Fruit fly (Drosophila melanogaster) whole organism, embryonic: ENCODE measurements around the gene euc.

Experiments
- CG10462 ChIP-seq: fragments of 200-800 bp; sonication (Bioruptor generic); optimal IDR thresholded peaks from 2 replicates; lab custom pipeline; 2016; ENCODE audit warnings: missing biosample characterization, missing genetic modification characterization
- CG11085 ChIP-seq: fragments of 200-800 bp; sonication (Bioruptor generic); IDR thresholded peaks from 2 replicates; pipeline ENCODE4 v1.3.6; 2022; ENCODE audit warnings: missing biosample characterization, missing genetic modification characterization
- CG11247 ChIP-seq: fragments of 200-800 bp; sonication (Bioruptor generic); IDR thresholded peaks from 2 replicates; pipeline ENCODE4 v1.3.6; 2022; ENCODE audit warnings: missing biosample characterization, missing genetic modification characterization
- CG13123 ChIP-seq: fragments of 200-800 bp; sonication (Bioruptor generic); optimal IDR thresholded peaks from 2 replicates; lab custom pipeline; 2016; ENCODE audit warnings: missing biosample characterization, missing genetic modification characterization
- CG1529 ChIP-seq: fragments of 200-800 bp; sonication (Bioruptor generic); optimal IDR thresholded peaks from 3 replicates; lab custom pipeline; 2018; ENCODE audit warnings: missing biosample characterization, missing genetic modification characterization
- CG17912 ChIP-seq: fragments of 200-800 bp; sonication (Bioruptor generic); optimal IDR thresholded peaks from 2 replicates; lab custom pipeline; 2018; ENCODE audit warnings: missing biosample characterization, mild to moderate bottlenecking, missing genetic modification characterization
- CG18599 ChIP-seq: fragments of 200-800 bp; sonication (Bioruptor generic); optimal IDR thresholded peaks from 3 replicates; lab custom pipeline; 2017; ENCODE audit warnings: missing biosample characterization, missing genetic modification characterization, mild to moderate bottlenecking, moderate library complexity, missing genetic modification reagents
- CG32532 ChIP-seq: fragments of 200-800 bp; sonication (Bioruptor generic); IDR thresholded peaks from 2 replicates; pipeline ENCODE4 v1.3.6; 2022; ENCODE audit warnings: missing biosample characterization, missing genetic modification characterization
- CG3726 ChIP-seq: fragments of 200-800 bp; sonication (Bioruptor generic); IDR thresholded peaks from 3 replicates; pipeline ENCODE4, ENCODE4 v1.3.6; 2022; ENCODE audit warnings: missing biosample characterization, missing genetic modification characterization
- CG4360 ChIP-seq: fragments of 200-800 bp; sonication (Bioruptor generic); IDR thresholded peaks from 2 replicates; pipeline ENCODE4 v1.3.6; 2022; ENCODE audit warnings: missing biosample characterization, missing genetic modification characterization
- CG6854 ChIP-seq: fragments of 200-800 bp; sonication (Bioruptor generic); optimal IDR thresholded peaks from 3 replicates; lab custom pipeline; 2017; ENCODE audit warnings: missing biosample characterization, mild to moderate bottlenecking, missing genetic modification characterization
- CG7963 ChIP-seq: fragments of 200-800 bp; sonication (Bioruptor generic); IDR thresholded peaks from 3 replicates; pipeline ENCODE4 v1.3.6; 2022; ENCODE audit warnings: missing biosample characterization, missing genetic modification characterization; ENCODE audit not compliant: partially characterized antibody
- CG8089 ChIP-seq: fragments of 200-800 bp; sonication (Bioruptor generic); optimal IDR thresholded peaks from 3 replicates; lab custom pipeline; 2016; ENCODE audit warnings: missing biosample characterization, missing genetic modification characterization
- CTCF ChIP-seq: fragments of 200-800 bp; sonication (Bioruptor generic); optimal IDR thresholded peaks from 2 replicates; lab custom pipeline; 2017; ENCODE audit warnings: missing biosample characterization, mild to moderate bottlenecking, missing genetic modification characterization, moderate library complexity
- Dek ChIP-seq: fragments of 200-800 bp; sonication (Bioruptor generic); optimal IDR thresholded peaks from 3 replicates; lab custom pipeline; 2019; ENCODE audit warnings: missing biosample characterization, mild to moderate bottlenecking, missing genetic modification characterization, moderate library complexity
- HHEX ChIP-seq: fragments of 200-800 bp; sonication (Bioruptor generic); optimal IDR thresholded peaks from 3 replicates; lab custom pipeline; 2017; ENCODE audit warnings: missing biosample characterization, mild to moderate bottlenecking, missing genetic modification characterization, missing genetic modification reagents
- Hmx ChIP-seq: fragments of 200-800 bp; sonication (Bioruptor generic); optimal IDR thresholded peaks from 2 replicates; lab custom pipeline; 2016; ENCODE audit warnings: missing biosample characterization, missing genetic modification characterization
- Hr51 ChIP-seq, 2 experiments: fragments of 200-800 bp; sonication (Bioruptor generic); optimal IDR thresholded peaks; 2 replicates in 1 of 2; 3 replicates in 1 of 2; lab custom pipeline; 2016 to 2018; ENCODE audit warnings: missing biosample characterization in 2 of 2, missing genetic modification characterization in 2 of 2, mild to moderate bottlenecking in 1 of 2, moderate library complexity in 1 of 2
- Hr78 ChIP-seq, 2 experiments: fragments of 200-800 bp in 1 of 2; fragments of >200 bp in 1 of 2; sonication (Bioruptor generic) in 1 of 2; optimal IDR thresholded peaks; 2 replicates each; lab custom pipeline; 2017 to 2019; ENCODE audit warnings: missing biosample characterization in 2 of 2, missing genetic modification characterization in 2 of 2, mild to moderate bottlenecking in 1 of 2, moderate library complexity in 1 of 2
- Jarid2 ChIP-seq: fragments of 200-800 bp; sonication (Bioruptor generic); optimal IDR thresholded peaks from 3 replicates; lab custom pipeline; 2017; ENCODE audit warnings: mild to moderate bottlenecking, missing biosample characterization, missing genetic modification reagents, missing genetic modification characterization
- MTF-1 ChIP-seq: fragments of 200-800 bp; sonication (Bioruptor generic); optimal IDR thresholded peaks from 2 replicates; lab custom pipeline; 2018; ENCODE audit warnings: missing biosample characterization, mild to moderate bottlenecking, missing genetic modification characterization, borderline replicate concordance
- Oaz ChIP-seq: fragments of 200-800 bp; sonication (Bioruptor generic); IDR thresholded peaks from 2 replicates; pipeline ENCODE4 v1.3.6; 2022; ENCODE audit warnings: missing biosample characterization, missing genetic modification characterization
- Oli ChIP-seq: fragments of 200-800 bp; sonication (Bioruptor generic); optimal IDR thresholded peaks from 2 replicates; lab custom pipeline; 2018; ENCODE audit warnings: missing biosample characterization, mild to moderate bottlenecking, missing genetic modification characterization, moderate library complexity
- Ravus ChIP-seq: fragments of 200-800 bp; sonication (Bioruptor generic); IDR thresholded peaks from 2 replicates; pipeline ENCODE4 v1.3.6; 2022; ENCODE audit warnings: missing biosample characterization, missing genetic modification characterization
- Rfx ChIP-seq: fragments of 200-800 bp; sonication (Bioruptor generic); IDR thresholded peaks from 2 replicates; pipeline ENCODE4 v1.3.6; 2022; ENCODE audit warnings: missing biosample characterization, missing genetic modification characterization
- Rx ChIP-seq: fragments of 200-800 bp; sonication (Bioruptor generic); IDR thresholded peaks from 2 replicates; pipeline ENCODE4 v1.3.6; 2022; ENCODE audit warnings: missing biosample characterization, missing genetic modification characterization
- Sry-β ChIP-seq: fragments of 200-800 bp; sonication (Bioruptor generic); optimal IDR thresholded peaks from 2 replicates; lab custom pipeline; 2018; ENCODE audit warnings: missing biosample characterization, mild to moderate bottlenecking, missing genetic modification characterization, moderate library complexity
- TFAM ChIP-seq: fragments of 200-800 bp; sonication (Bioruptor generic); optimal IDR thresholded peaks from 2 replicates; lab custom pipeline; 2017; ENCODE audit warnings: missing biosample characterization, missing genetic modification characterization, inconsistent platforms
- Vsx1 ChIP-seq: fragments of 200-800 bp; sonication (Bioruptor generic); optimal IDR thresholded peaks from 2 replicates; lab custom pipeline; 2017; ENCODE audit warnings: missing biosample characterization, mild to moderate bottlenecking, missing genetic modification characterization, missing genetic modification reagents
- bowl ChIP-seq: fragments of 200-800 bp; sonication (Bioruptor generic); IDR thresholded peaks from 2 replicates; pipeline ENCODE4 v1.3.6; 2022; ENCODE audit warnings: missing biosample characterization, missing genetic modification characterization
- chn ChIP-seq: fragments of 200-800 bp; sonication (Bioruptor generic); optimal IDR thresholded peaks from 2 replicates; lab custom pipeline; 2016; ENCODE audit warnings: missing biosample characterization, missing genetic modification characterization
- corto ChIP-seq: fragments of 200-800 bp; sonication (Bioruptor generic); optimal IDR thresholded peaks from 2 replicates; lab custom pipeline; 2016; ENCODE audit warnings: missing biosample characterization, mild to moderate bottlenecking, missing genetic modification characterization, moderate library complexity
- dan ChIP-seq: fragments of 200-800 bp; sonication (Bioruptor generic); IDR thresholded peaks from 2 replicates; pipeline ENCODE4 v1.3.6; 2022; ENCODE audit warnings: missing biosample characterization, missing genetic modification characterization
- dati ChIP-seq: fragments of 200-800 bp; sonication (Bioruptor generic); IDR thresholded peaks from 2 replicates; pipeline ENCODE4 v1.3.6; 2022; ENCODE audit warnings: missing biosample characterization, missing genetic modification characterization
- dmrt11E ChIP-seq: fragments of 200-800 bp; sonication (Bioruptor generic); optimal IDR thresholded peaks from 3 replicates; lab custom pipeline; 2018; ENCODE audit warnings: missing biosample characterization, mild to moderate bottlenecking, missing genetic modification characterization, moderate library complexity
- dpn ChIP-seq, 2 experiments: fragments of 200-800 bp; sonication (Bioruptor generic); optimal IDR thresholded peaks; 3 replicates each; lab custom pipeline; 2016; ENCODE audit warnings: missing biosample characterization in 2 of 2, missing genetic modification characterization in 2 of 2
- dysf ChIP-seq: fragments of 200-800 bp; sonication (Bioruptor generic); IDR thresholded peaks from 3 replicates; pipeline ENCODE4 v1.3.6; 2022; ENCODE audit warnings: missing biosample characterization, missing genetic modification characterization
- grn ChIP-seq: fragments of 200-800 bp; sonication (Bioruptor generic); optimal IDR thresholded peaks from 3 replicates; lab custom pipeline; 2017; ENCODE audit warnings: missing biosample characterization, missing genetic modification characterization
- gro ChIP-seq: fragments of 200-800 bp; sonication (Bioruptor generic); optimal IDR thresholded peaks from 2 replicates; lab custom pipeline; 2016; ENCODE audit warnings: missing biosample characterization, missing genetic modification characterization
- kay ChIP-seq: fragments of 200-800 bp; sonication (Bioruptor generic); optimal IDR thresholded peaks from 2 replicates; lab custom pipeline; 2016; ENCODE audit warnings: missing biosample characterization, missing genetic modification characterization
- ken ChIP-seq: fragments of 200-800 bp; sonication (Bioruptor generic); IDR thresholded peaks from 3 replicates; pipeline ENCODE4 v1.3.6; 2022; ENCODE audit warnings: missing biosample characterization, missing genetic modification characterization
- lmd ChIP-seq: fragments of 200-800 bp; sonication (Bioruptor generic); IDR thresholded peaks from 2 replicates; pipeline ENCODE4 v1.3.6; 2022; ENCODE audit warnings: missing biosample characterization, missing genetic modification characterization
- maf-S ChIP-seq: fragments of 200-800 bp; sonication (Bioruptor generic); optimal IDR thresholded peaks from 2 replicates; lab custom pipeline; 2016; ENCODE audit warnings: missing biosample characterization, missing genetic modification characterization
- pho ChIP-seq: fragments of 200-800 bp; sonication (Bioruptor generic); optimal IDR thresholded peaks from 2 replicates; lab custom pipeline; 2016; ENCODE audit warnings: missing biosample characterization, missing genetic modification characterization
- pzg ChIP-seq: fragments of 200-800 bp; sonication (Bioruptor generic); optimal IDR thresholded peaks from 3 replicates; lab custom pipeline; 2018; ENCODE audit warnings: missing biosample characterization, mild to moderate bottlenecking, missing genetic modification characterization, moderate library complexity
- ranshi ChIP-seq: fragments of 200-800 bp; sonication (Bioruptor generic); IDR thresholded peaks from 2 replicates; pipeline ENCODE4 v1.3.6; 2022; ENCODE audit warnings: missing biosample characterization, missing genetic modification characterization
- rib ChIP-seq: fragments of 200-800 bp; sonication (Bioruptor generic); IDR thresholded peaks from 2 replicates; pipeline ENCODE4 v1.3.6; 2022; ENCODE audit warnings: missing biosample characterization, missing genetic modification characterization
- salm ChIP-seq: fragments of 200-800 bp; sonication (Bioruptor generic); optimal IDR thresholded peaks from 2 replicates; lab custom pipeline; 2018; ENCODE audit warnings: missing biosample characterization, mild to moderate bottlenecking, missing genetic modification characterization
- tgo ChIP-seq: fragments of 200-800 bp; sonication (Bioruptor generic); IDR thresholded peaks from 3 replicates; pipeline ENCODE4 v1.3.6; 2022; ENCODE audit warnings: missing biosample characterization, missing genetic modification characterization
- tio ChIP-seq: fragments of 200-800 bp; sonication (Bioruptor generic); optimal IDR thresholded peaks from 2 replicates; lab custom pipeline; 2017; ENCODE audit warnings: missing biosample characterization, missing genetic modification characterization, inconsistent platforms
- tll ChIP-seq, 2 experiments: fragments of 200-800 bp in 1 of 2; fragments of >200 bp in 1 of 2; sonication (Bioruptor generic) in 1 of 2; optimal IDR thresholded peaks; 2 replicates each; lab custom pipeline; 2017 to 2019; ENCODE audit warnings: missing biosample characterization in 2 of 2, missing genetic modification characterization in 2 of 2, mild to moderate bottlenecking in 1 of 2, moderate library complexity in 1 of 2

euc gene

DNA sequence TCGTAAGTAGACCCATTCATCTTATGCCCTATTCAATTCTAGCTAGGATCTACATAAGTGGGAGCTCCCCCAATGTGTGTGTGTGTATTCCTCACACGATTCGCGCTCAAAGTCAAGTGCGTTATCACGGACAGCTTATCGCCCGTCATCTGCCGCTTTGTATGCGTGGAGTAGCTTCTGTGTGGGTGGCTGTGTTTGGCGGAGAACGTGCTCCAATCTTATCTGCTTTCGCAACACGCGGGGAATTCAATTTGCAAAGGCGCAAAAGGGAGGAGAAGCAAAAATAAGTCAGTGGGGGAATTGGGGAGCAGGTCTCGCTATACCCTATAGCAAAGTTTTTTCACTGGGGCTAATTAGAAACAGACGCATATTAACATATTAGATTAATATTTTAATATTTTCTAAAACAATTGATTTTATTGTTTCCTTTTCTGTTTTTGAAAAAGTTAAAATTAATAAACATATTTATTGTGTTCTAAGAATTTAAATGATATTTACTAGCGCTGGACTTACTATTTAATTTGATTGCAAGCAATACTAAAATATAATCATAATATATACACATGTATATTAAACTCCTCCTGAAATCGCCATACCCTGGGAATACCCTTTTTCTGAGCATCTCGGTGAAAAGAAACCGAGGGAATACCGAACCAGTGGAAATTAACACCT is 6.6 kb upstream of the euc start (continued):
- TF ChIP-seq grn (GFP tag; lab: Kevin White, UChicago) (peak; percentile 71), dan (GFP tag; lab: Robert Waterston, UW) (no peak), gro (no peak), HHEX (GFP tag; lab: Kevin White, UChicago) (peak; percentile 57), Rfx (no peak), dmrt11E (tag; lab: Kevin White, UChicago) (no peak), CG11085 (no peak; the same call in 1 of the 2 replicates), CG3726 (GFP tag; lab: Robert Waterston, UW) (no peak), Rx (GFP tag; lab: Robert Waterston, UW) (no peak), corto (GFP tag; lab: Kevin White, UChicago) (no peak), rib (GFP tag; lab: Robert Waterston, UW) (peak; percentile 78), ken (GFP tag; lab: Robert Waterston, UW) (no peak), CG8089 (GFP tag; lab: Kevin White, UChicago) (no peak), Ravus (GFP tag; lab: Robert Waterston, UW) (no peak), pzg (no peak), CG6854 (peak; percentile 21), CG7963 (GFP tag; lab: Robert Waterston, UW) (no peak), maf-S (GFP tag; lab: Kevin White, UChicago) (no peak), MTF-1 (GFP tag; lab: Kevin White, UChicago) (no peak), TFAM (GFP tag; lab: Kevin White, UChicago) (no peak), Vsx1 (GFP tag; lab: Kevin White, UChicago) (no peak), Oaz (GFP tag; lab: Robert Waterston, UW) (no peak), Dek (no peak), CG10462 (GFP tag; lab: Kevin White, UChicago) (no peak), Oli (no peak), CG18599 (GFP tag; lab: Kevin White, UChicago) (peak; percentile 86), CG11247 (GFP tag; lab: Robert Waterston, UW) (peak; percentile 30; the same call in 1 of the 2 replicates), Hr78 (GFP tag; optimal IDR thresholded peaks at IDR 0.05; lab: Kevin White, UChicago) (no peak), CG4360 (GFP tag; lab: Robert Waterston, UW) (no peak), kay (GFP tag; lab: Kevin White, UChicago) (no peak), CG17912 (GFP tag; lab: Kevin White, UChicago) (no peak), Jarid2 (GFP tag; lab: Kevin White, UChicago) (no peak), chn (GFP tag; lab: Kevin White, UChicago) (no peak), tio (no peak), CG32532 (GFP tag; lab: Robert Waterston, UW) (no peak; the same call in none of the 2 replicates), tll (GFP tag; optimal IDR thresholded peaks at IDR 0.05; lab: Kevin White, UChicago) (no peak), dysf (peak; percentile 63), lmd (GFP tag; lab: Robert Waterston, UW) (peak; percentile 16; the same call in 1 of the 2 replicates), Hmx (no peak), Sry-β (GFP tag; lab: Kevin White, UChicago) (no peak), CG13123 (GFP tag; lab: Kevin White, UChicago) (no peak), CTCF (GFP tag; lab: Kevin White, UChicago) (no peak), salm (tag; lab: Kevin White, UChicago) (no peak), ranshi (GFP tag; lab: Robert Waterston, UW) (no peak), pho (no peak), bowl (GFP tag; lab: Robert Waterston, UW) (no peak), CG1529 (no peak), dati (GFP tag; lab: Robert Waterston, UW) (no peak), tgo (GFP tag; lab: Robert Waterston, UW) (peak; percentile 18; the same call in 1 of the 3 replicates), dpn (GFP tag; optimal IDR thresholded peaks at IDR 0.05; lab: Kevin White, UChicago) (peak in 1 of 2 experiments; percentile 15), Hr51 (GFP tag; optimal IDR thresholded peaks at IDR 0.05; lab: Kevin White, UChicago) (peak in 1 of 2 experiments; percentile 36)
